Worm (Caenorhabditis elegans): ENCODE measurements around the gene scl-3.

- TF ChIP-seq ama-1 (optimal IDR thresholded peaks at IDR 0.05), result no peak
- TF ChIP-seq ceh-14 (tag; optimal IDR thresholded peaks at IDR 0.05), result no peak
- TF ChIP-seq ceh-9 (tag; optimal IDR thresholded peaks at IDR 0.05), result no peak
- TF ChIP-seq ceh-48 (tag; optimal IDR thresholded peaks at IDR 0.05), result no peak
- no peak for TF ChIP-seq pha-4 (tag; optimal IDR thresholded peaks at IDR 0.05)
- TF ChIP-seq ceh-34 (tag; optimal IDR thresholded peaks at IDR 0.05), result no peak
- TF ChIP-seq pag-3 (tag; optimal IDR thresholded peaks at IDR 0.05; ENCODE audit: borderline replicate concordance), result no peak
- no peak for TF ChIP-seq Y22D7AL.16 (tag; optimal IDR thresholded peaks at IDR 0.05)
- TF ChIP-seq madf-2 (tag; optimal IDR thresholded peaks at IDR 0.05), result no peak
Observed at ce11 chrIV:13067200-13067599, 7.8 kb downstream of the scl-3 start, which contains the start of gene col-131.
